Worm (Caenorhabditis elegans) whole organism, L2 larva: ENCODE measurements around the gene gst-31.

Experiments
- F13H6.1 ChIP-seq: sonication (generic microtip); optimal IDR thresholded peaks from 2 replicates; lab custom pipeline; 2016; ENCODE audit warnings: missing genetic modification characterization, missing compliant biosample characterization
- alr-1 ChIP-seq: fragments of 150-350 bp; optimal IDR thresholded peaks from 2 replicates; lab custom pipeline; 2014; ENCODE audit warnings: missing biosample characterization, missing genetic modification characterization
- aly-2 ChIP-seq: fragments of 150-350 bp; optimal IDR thresholded peaks from 2 replicates; lab custom pipeline; 2014; ENCODE audit warnings: missing biosample characterization, missing genetic modification characterization
- ceh-82 ChIP-seq: fragments of 150-350 bp; optimal IDR thresholded peaks from 2 replicates; lab custom pipeline; 2014; ENCODE audit warnings: missing biosample characterization, missing genetic modification characterization
- egl-27 ChIP-seq: sonication (generic microtip); optimal IDR thresholded peaks from 3 replicates; lab custom pipeline; 2017; ENCODE audit warnings: missing biosample characterization, missing genetic modification reagents, missing genetic modification characterization
- elt-1 ChIP-seq: fragments of 150-350 bp; optimal IDR thresholded peaks from 2 replicates; lab custom pipeline; 2014; ENCODE audit warnings: missing biosample characterization, missing genetic modification characterization
- lsy-2 ChIP-seq, 2 experiments: fragments of 150-350 bp in 1 of 2; sonication (generic microtip) in 1 of 2; optimal IDR thresholded peaks; 2 replicates each; lab custom pipeline; 2014 to 2017; ENCODE audit warnings: missing biosample characterization in 2 of 2, missing genetic modification characterization in 2 of 2
- mdl-1 ChIP-seq, 2 experiments: fragments of 150-350 bp in 1 of 2; sonication (generic microtip) in 1 of 2; optimal IDR thresholded peaks; 2 replicates each; lab custom pipeline; 2017; ENCODE audit warnings: missing biosample characterization in 2 of 2, missing genetic modification characterization in 2 of 2
- nhr-21 ChIP-seq: fragments of 150-350 bp; optimal IDR thresholded peaks from 2 replicates; lab custom pipeline; 2014; ENCODE audit warnings: missing biosample characterization, missing genetic modification characterization
- unc-39 ChIP-seq: fragments of 150-350 bp; optimal IDR thresholded peaks from 2 replicates; lab custom pipeline; 2014; ENCODE audit warnings: missing biosample characterization, missing genetic modification characterization
- unc-62 ChIP-seq: fragments of 150-350 bp; optimal IDR thresholded peaks from 2 replicates; lab custom pipeline; 2014; ENCODE audit warnings: missing biosample characterization, missing genetic modification reagents, missing genetic modification characterization
- zag-1 ChIP-seq: fragments of 150-350 bp; optimal IDR thresholded peaks from 2 replicates; lab custom pipeline; 2014; ENCODE audit warnings: missing biosample characterization, missing genetic modification characterization
- ztf-4 ChIP-seq: fragments of 150-350 bp; optimal IDR thresholded peaks from 2 replicates; lab custom pipeline; 2014; ENCODE audit warnings: missing biosample characterization, missing genetic modification characterization

- no peak for TF ChIP-seq unc-62 (GFP tag; lab: Kevin White, UChicago)
- TF ChIP-seq ztf-4 (tag; lab: Kevin White, UChicago) = no peak
- no peak for TF ChIP-seq egl-27
- TF ChIP-seq unc-39 (tag; lab: Kevin White, UChicago) = no peak
- TF ChIP-seq ceh-82 (tag; lab: Kevin White, UChicago) = no peak
- TF ChIP-seq aly-2 = no peak
- TF ChIP-seq alr-1 (tag; lab: Kevin White, UChicago) = no peak
- TF ChIP-seq nhr-21 = no peak
- TF ChIP-seq lsy-2 (tag; optimal IDR thresholded peaks at IDR 0.05; lab: Kevin White, UChicago) = no peak
- TF ChIP-seq F13H6.1 = no peak
- TF ChIP-seq mdl-1 (tag; optimal IDR thresholded peaks at IDR 0.05; lab: Kevin White, UChicago) = no peak
- no peak for TF ChIP-seq zag-1 (tag; lab: Kevin White, UChicago)
- no peak for TF ChIP-seq elt-1 (tag; lab: Kevin White, UChicago)
These were observed 878 bp upstream of the gst-31 start, which contains the start of gene Y53F4B.36 for ce11 chrII:15175643-15176042.
